Worm (Caenorhabditis elegans) whole organism, L4/young adult: ENCODE measurements around the gene F45D3.4.

Source experiments
- W03F9.2 ChIP-seq: fragments of 150-350 bp; optimal IDR thresholded peaks from 2 replicates; lab custom pipeline; 2014; ENCODE audit warnings: missing biosample characterization, missing genetic modification characterization
- dao-5 ChIP-seq: sonication (generic microtip); optimal IDR thresholded peaks from 2 replicates; lab custom pipeline; 2016; ENCODE audit warnings: missing genotype, missing genetic modification characterization, moderate library complexity, missing compliant biosample characterization
- him-1 ChIP-seq: sonication (generic microtip); optimal IDR thresholded peaks from 2 replicates; lab custom pipeline; 2016; ENCODE audit warnings: missing genotype, missing genetic modification reagents, missing genetic modification characterization, missing compliant biosample characterization

F45D3.4 gene

DNA sequence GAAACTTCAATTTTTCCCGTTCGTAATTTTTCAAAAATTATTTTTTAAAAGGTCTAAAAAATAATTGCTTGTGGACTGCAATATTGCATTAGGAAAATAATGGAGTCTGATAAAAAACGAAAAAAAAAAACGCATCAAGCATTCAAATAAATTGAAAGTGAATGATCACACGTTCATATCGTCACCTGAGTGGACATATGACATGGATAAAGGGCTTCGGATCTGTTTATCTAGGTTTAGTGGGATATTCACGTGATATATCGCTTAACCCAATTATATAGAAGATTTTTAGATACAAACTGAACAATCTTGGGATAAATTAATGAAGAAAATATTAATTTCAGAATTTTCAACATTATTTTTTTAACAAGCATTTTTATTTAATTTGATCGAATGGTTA is 2.2 kb downstream of the F45D3.4 start:
- TF ChIP-seq dao-5 (no peak), W03F9.2 (no peak), him-1 (tag; lab: Kevin White, UChicago) (no peak)

DNA sequence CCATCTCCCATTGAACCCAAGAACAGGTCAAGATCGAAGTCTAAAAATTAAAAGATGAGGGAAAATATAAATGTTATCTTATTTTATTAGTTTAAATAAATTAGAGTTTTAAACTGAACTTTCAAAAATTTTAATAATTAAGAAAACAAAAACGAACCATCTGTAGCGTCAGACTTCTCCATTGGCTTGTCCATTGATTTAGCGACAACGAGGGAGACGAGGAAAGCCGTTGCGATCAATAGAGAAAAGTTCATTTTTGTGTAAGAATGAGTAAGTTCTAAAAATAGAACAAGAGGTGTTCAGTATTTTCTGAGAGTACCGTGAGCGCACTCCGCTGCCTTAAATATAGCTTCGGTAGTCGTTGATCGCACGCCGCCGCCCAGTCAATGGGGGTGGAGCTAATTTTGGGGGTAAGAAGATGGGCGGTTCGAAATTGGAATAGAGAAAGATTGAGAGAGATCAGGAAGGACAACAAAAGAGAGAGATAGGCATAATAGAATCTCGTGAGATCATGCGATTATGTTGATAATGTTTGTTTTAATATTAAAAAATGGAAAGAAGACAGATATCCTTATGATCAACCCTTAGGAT is 2.9 kb downstream of the F45D3.4 start, which contains the start of gene F45D3.3:
Gene F45D3.3 (minus strand): TSS at position 350 of the 591 bp plus-strand sequence.
- no peak for TF ChIP-seq W03F9.2
- TF ChIP-seq dao-5 = no peak
- no peak for TF ChIP-seq him-1 (tag; lab: Kevin White, UChicago)

DNA sequence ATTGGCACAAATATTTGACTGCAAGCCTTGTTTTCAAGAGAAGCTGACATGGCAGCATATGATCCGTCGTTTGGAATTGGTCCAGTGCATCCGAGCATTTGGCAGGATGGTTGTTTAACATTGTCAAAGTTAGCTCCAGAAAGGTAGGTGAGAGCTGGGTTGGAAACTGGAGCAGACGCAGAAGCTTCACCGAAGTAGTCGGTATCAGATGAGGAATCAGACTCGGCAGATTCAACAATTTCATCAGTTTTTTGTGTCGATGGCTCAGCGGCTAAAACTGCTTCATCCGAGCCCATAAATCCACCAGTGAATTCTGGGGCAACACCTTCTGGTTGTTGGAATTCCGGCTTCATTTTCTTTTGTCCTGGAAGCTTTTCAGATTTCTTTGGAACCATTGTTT is 3.4 kb downstream of the F45D3.4 start:
- TF ChIP-seq him-1 (tag; lab: Kevin White, UChicago) (no peak), W03F9.2 (no peak), dao-5 (no peak)

DNA sequence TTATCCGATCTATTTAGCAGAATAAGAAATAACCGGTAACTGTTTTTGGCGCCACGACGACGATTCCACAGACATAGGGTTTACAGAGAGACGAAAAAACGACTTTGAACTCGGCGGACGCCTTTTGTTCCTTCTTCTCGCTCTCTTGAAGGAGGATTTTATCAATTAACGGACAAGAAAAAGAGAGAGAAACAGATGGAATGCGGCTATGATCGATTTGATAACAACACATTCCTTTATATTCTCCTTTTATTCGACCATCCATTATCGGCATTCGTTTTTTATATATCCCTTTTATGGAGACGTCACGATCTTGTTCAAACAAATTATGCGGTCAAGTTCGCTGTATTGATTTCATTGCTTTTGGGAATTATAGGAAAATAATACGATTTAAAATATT is 4.2 kb downstream of the F45D3.4 start:
- TF ChIP-seq W03F9.2 = peak; percentile 31
- TF ChIP-seq him-1 (tag; lab: Kevin White, UChicago) = no peak

DNA sequence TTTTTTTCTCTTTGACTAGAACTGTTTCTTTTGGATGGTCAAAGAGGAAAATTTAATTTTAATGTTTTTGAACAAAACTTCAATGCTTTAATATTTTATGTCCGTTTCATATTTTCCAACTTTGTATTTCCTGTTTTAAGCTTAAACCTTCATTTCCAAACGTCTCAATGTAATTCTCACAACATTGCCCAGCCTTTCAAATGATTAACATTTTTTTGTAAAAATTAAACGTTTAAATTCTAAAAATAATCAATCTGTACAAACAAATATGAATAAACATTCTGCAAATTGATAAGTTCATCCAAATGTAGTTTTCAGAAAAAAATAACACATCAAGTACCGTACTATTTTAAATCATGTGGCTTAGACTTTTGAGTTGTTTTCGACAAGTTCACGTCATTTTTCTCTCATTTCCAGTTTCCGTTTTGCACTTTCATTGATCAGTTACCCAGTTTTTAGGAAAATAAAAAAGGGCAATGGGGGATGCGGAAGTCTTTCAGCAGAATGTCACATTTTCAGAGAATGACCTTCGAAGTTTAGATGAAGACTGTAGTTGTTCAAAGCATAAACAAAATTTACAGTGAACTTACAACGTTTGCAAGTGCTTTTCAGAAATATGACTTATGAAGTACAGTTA is 10.2 kb downstream of the F45D3.4 start:
- no peak for TF ChIP-seq him-1 (tag; lab: Kevin White, UChicago)
- TF ChIP-seq W03F9.2 = no peak
- no peak for TF ChIP-seq dao-5

DNA sequence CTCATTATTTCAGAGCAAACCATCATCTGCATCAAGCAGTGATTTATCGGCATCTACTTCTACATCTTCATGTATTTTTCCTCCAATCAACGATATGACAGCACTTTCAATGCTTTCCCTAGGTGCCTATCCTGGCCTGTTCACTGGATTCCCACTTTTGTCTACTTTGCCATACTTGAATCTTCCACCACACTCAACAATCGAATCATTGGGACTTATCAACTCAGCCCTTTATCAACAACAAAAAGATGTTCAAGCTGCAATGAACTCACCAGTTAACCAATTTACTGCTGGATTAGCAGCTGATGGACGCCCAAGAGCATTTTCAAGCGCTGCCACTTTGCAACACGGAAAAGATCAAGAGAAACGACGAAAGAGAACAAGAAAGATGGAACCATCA is 11.8 kb downstream of the F45D3.4 start:
- no peak for TF ChIP-seq W03F9.2
- no peak for TF ChIP-seq him-1 (tag; lab: Kevin White, UChicago)
- no peak for TF ChIP-seq dao-5

DNA sequence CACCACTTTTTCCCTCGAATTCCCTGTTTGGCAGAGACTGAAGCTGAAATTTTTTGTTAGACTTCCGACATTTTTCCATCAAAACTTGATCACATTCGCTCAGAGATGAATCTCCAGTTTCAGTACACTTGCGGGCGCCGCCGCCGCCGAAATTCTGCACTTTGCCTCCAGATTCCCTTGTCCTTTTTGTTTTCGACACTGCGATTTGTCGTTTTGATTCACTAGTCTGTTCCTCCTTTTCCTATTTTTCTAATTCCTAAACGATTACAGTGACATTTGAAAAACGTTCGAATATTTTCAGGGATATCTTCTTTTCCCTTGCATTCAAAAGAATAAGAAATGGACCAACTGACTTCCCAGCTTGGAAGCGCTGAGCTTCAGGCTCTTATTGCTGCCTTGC is 12.3 kb downstream of the F45D3.4 start, which contains the start of gene F45D3.2:
Gene F45D3.2 (plus strand): TSS at position 301 of the 400 bp plus-strand sequence.
- TF ChIP-seq dao-5 (no peak), W03F9.2 (no peak), him-1 (tag; lab: Kevin White, UChicago) (no peak)

DNA sequence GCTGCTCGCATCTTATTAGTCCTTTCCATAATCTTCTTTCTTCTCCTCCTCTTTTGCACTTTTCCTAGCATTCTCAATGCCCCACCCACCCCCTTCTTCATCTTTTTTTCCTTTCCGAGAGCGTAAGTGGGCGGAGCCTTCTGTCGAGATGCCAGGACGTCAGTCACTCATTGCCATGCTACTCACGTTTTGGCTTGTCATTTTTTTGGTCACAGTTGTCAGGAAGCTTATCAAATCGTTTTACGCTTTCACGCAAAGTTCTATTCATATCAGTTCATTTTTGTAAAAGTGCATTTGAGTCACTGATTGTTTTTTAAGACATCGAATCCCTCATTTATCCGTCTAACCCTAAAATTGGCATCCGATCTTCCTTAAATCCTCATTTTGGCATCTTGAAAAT is 13.0 kb downstream of the F45D3.4 start:
- TF ChIP-seq dao-5 (no peak), him-1 (tag; lab: Kevin White, UChicago) (peak; percentile 19)

DNA sequence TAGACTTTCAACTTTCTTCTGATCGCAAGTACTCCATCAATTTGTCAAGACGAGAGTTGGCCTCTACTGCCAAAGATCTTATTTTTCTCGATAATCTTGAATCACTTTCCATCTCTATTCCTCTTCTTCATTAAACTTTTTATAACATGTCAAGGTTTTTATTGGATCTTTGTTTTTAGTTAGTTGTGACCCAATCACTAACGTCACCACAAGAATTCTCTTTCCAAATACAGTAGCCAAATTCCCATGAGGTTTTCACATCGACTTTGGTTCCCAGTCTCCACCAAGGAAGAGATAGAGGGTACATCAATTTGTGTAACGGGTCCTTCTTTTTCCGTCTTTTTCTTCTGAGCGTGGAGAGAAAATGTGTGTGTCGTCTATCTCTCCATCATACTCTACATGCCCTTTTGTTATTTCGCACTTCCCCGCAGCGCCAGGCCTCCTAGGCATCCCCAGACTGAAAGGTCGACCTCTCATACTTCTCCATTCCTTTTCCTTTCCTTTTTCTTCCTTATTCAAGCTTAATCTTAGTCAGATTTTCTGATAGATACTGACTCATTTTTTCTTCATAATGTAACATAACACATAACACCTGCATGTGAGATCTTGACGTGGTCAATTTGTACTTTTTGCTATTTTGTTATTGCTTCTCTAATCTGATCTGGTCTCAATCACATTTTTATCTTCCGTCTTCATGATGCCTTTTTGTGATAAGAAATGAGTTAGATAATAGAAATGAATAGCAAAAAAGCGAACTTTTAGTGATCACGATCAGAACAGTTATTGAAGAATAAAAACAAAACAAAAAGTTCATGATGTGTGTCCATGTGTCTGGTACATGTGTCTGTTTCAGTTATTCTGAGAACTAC is 13.8 kb downstream of the F45D3.4 start:
- no peak for TF ChIP-seq dao-5
- no peak for TF ChIP-seq him-1 (tag; lab: Kevin White, UChicago)
- no peak for TF ChIP-seq W03F9.2

DNA sequence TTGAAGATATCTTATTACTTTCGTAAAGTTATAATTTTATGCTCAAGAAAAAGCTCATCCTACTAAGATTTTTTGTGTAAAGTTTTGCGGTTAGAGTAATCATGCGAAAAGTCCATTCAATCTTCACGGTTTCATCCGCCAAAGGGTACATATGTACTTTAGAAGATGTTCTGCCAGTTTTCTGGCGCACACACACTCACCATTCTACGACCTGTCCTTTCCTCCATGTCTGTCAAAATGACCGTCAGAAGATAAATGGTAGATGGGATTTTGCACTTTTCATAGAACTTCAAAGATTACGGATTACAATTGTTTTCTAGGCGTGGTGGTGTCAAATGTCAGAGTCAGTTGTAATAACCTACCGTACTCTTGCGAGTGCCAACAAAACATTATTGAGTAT is 15.5 kb downstream of the F45D3.4 start:
- no peak for TF ChIP-seq dao-5
- TF ChIP-seq W03F9.2 = no peak
- TF ChIP-seq him-1 (tag; lab: Kevin White, UChicago) = no peak

DNA sequence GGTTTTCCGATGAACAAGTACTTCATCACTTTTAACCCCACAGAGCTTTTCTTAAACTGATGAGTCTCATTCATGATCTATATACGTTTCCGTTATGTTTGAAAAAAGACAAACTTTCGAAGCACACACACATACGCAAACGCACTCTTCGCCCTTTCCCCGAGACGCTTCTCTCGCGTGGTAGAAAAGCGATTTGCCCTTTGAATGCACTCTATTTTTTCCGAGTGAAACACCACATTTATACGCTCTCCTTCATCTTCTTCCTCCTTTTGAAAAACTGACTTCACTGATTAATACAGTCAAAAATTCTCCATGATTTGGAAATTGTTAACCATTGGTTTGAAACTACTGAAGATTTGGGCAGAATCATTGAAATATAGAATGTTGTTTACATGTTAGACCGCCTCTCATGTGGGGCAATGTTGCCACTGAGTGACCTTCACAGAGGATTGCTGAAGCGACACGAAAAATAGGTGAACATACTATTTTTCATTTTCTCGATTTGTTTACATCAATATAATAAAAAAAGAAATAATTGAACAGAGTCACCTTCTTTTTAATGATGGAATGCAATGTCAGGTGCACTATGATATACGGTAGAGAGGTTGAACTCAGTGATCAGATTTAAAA is 16.5 kb downstream of the F45D3.4 start:
- TF ChIP-seq him-1 (tag; lab: Kevin White, UChicago) (no peak), dao-5 (no peak), W03F9.2 (no peak)

DNA sequence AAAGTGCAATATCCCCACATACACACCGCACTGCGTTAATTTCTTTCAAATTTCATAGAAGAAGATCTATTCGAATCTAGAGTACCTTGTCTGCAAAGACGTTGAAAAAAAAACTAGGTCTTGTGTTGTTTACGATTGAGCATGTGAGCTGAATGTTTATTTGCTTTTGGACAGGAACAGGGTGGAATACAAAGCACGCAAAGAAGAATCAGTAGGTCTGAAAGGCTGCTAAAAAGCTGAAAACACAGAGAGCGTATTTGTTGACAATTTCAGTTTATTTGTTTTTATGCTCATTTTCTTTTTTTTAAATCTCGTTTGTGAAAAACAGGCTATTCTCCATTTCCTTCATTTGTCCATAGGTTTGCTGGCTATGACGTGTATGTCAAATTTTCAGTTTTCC is 18.1 kb downstream of the F45D3.4 start:
- no peak for TF ChIP-seq W03F9.2
- TF ChIP-seq him-1 (tag; lab: Kevin White, UChicago) = no peak
- TF ChIP-seq dao-5 = no peak

DNA sequence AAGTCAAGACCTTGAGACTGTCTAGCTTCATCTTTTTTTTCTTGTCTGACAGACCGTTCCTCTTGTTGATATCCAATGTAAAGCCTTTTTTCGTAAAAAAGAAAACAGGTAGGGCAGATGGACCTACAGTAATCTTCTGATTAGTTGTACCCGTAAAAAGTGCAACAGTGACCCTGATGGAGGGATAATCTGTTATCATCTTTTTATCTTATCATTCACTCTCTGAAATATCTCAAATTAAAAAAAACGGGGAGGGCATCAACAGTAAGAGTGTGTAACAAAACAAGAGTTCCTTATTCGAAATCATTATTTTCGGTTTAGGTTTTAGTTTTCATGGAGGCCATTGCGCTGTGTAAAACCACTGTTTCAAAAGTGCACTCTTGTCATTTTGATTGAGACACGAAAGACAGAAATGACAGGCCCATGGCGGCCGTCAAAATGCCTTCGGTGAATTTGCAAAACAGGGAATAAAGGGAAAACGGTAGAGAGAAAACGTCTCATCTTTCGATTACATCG is 19.3 kb downstream of the F45D3.4 start:
- no peak for TF ChIP-seq him-1 (tag; lab: Kevin White, UChicago)
- no peak for TF ChIP-seq dao-5
- TF ChIP-seq W03F9.2 = no peak

DNA sequence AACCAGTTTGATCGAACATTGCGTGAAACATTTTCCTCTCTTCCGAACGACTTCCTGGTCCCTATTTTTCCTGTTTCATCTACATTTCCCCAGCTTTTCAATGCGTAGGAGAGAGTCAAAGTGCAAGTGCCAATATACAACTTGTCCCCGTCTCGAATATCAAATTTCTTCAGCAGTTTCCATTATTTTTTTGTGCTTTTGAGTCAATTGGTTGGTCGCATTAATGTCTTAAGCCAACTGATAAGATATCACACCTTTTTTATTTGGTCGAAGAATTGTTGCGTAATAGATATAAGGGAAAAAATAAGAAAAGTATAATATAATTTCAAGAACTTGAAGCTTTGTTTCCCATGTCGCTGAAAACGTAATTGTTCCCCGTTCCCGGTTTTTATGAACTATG is 20.6 kb downstream of the F45D3.4 start:
- no peak for TF ChIP-seq dao-5
- TF ChIP-seq him-1 (tag; lab: Kevin White, UChicago) = no peak
- no peak for TF ChIP-seq W03F9.2
